Worm (Caenorhabditis elegans) whole organism, mixed stage, embryonic: ENCODE measurements around the gene sdz-24.
A peak's percentile ranks its signal among the peaks of the same experiment; 100 is the strongest.

ENCODE experiments used
- M03D4.4 ChIP-seq: sonication (generic microtip); optimal IDR thresholded peaks from 2 replicates; lab custom pipeline; 2017; ENCODE audit warnings: mild to moderate bottlenecking, missing genetic modification characterization, missing compliant biosample characterization
- bed-3 ChIP-seq: fragments of 200-800 bp; sonication (Bioruptor generic); optimal IDR thresholded peaks from 3 replicates; lab custom pipeline; 2018; ENCODE audit warnings: mild to moderate bottlenecking, missing genetic modification characterization, moderate library complexity, missing compliant biosample characterization
- blmp-1 ChIP-seq: fragments of 150-350 bp; optimal IDR thresholded peaks from 2 replicates; lab custom pipeline; 2014; ENCODE audit warnings: missing biosample characterization, missing genetic modification characterization
- ceh-39 ChIP-seq: fragments of 150-350 bp; optimal IDR thresholded peaks from 2 replicates; lab custom pipeline; 2014; ENCODE audit warnings: missing biosample characterization, missing genetic modification characterization
- ceh-43 ChIP-seq: fragments of 200-800 bp; sonication (Bioruptor generic); optimal IDR thresholded peaks from 2 replicates; lab custom pipeline; 2018; ENCODE audit warnings: mild to moderate bottlenecking, missing genetic modification characterization, moderate library complexity, missing compliant biosample characterization
- ceh-83 ChIP-seq: fragments of 200-800 bp; sonication (Bioruptor generic); optimal IDR thresholded peaks from 2 replicates; lab custom pipeline; 2018; ENCODE audit warnings: mild to moderate bottlenecking, missing genetic modification characterization, missing compliant biosample characterization
- ces-1 ChIP-seq: fragments of 150-350 bp; optimal IDR thresholded peaks from 2 replicates; lab custom pipeline; 2014; ENCODE audit warnings: missing biosample characterization, missing genetic modification reagents, missing genetic modification characterization
- cnd-1 ChIP-seq: fragments of 200-800 bp; sonication (Bioruptor generic); optimal IDR thresholded peaks from 2 replicates; lab custom pipeline; 2018; ENCODE audit warnings: mild to moderate bottlenecking, missing genetic modification characterization, missing compliant biosample characterization
- drap-1 ChIP-seq: fragments of 200-800 bp; sonication (Bioruptor generic); optimal IDR thresholded peaks from 3 replicates; lab custom pipeline; 2018; ENCODE audit warnings: mild to moderate bottlenecking, missing genetic modification characterization, missing compliant biosample characterization
- elt-1 ChIP-seq: sonication (generic microtip); optimal IDR thresholded peaks from 2 replicates; lab custom pipeline; 2017; ENCODE audit warnings: missing genetic modification characterization, mild to moderate bottlenecking, missing compliant biosample characterization, antibody characterized with exemption, moderate library complexity, borderline replicate concordance; ENCODE audit not compliant: insufficient read depth
- flh-1 ChIP-seq: fragments of 200-800 bp; sonication (Bioruptor generic); optimal IDR thresholded peaks from 2 replicates; lab custom pipeline; 2018; ENCODE audit warnings: mild to moderate bottlenecking, missing genetic modification characterization, moderate library complexity, missing compliant biosample characterization
- ham-2 ChIP-seq: fragments of 200-800 bp; sonication (Bioruptor generic); optimal IDR thresholded peaks from 2 replicates; lab custom pipeline; 2018; ENCODE audit warnings: mild to moderate bottlenecking, missing genetic modification characterization, missing compliant biosample characterization
- hlh-1 ChIP-seq: fragments of 150-350 bp; optimal IDR thresholded peaks from 2 replicates; lab custom pipeline; 2014; ENCODE audit warnings: missing biosample characterization, missing genetic modification reagents, missing genetic modification characterization
- lin-13 ChIP-seq: fragments of 150-350 bp; optimal IDR thresholded peaks from 2 replicates; lab custom pipeline; 2014; ENCODE audit warnings: missing biosample characterization, missing genetic modification characterization
- lin-32 ChIP-seq: fragments of 200-800 bp; sonication (Bioruptor generic); optimal IDR thresholded peaks from 2 replicates; lab custom pipeline; 2018; ENCODE audit warnings: mild to moderate bottlenecking, missing genetic modification characterization, missing compliant biosample characterization
- lsy-2 ChIP-seq: fragments of 150-350 bp; optimal IDR thresholded peaks from 2 replicates; lab custom pipeline; 2014; ENCODE audit warnings: missing biosample characterization, missing genetic modification characterization
- mab-5 ChIP-seq: fragments of 150-350 bp; optimal IDR thresholded peaks from 2 replicates; lab custom pipeline; 2014; ENCODE audit warnings: missing biosample characterization, missing genetic modification characterization
- mep-1 ChIP-seq: fragments of 150-350 bp; optimal IDR thresholded peaks from 2 replicates; lab custom pipeline; 2017; ENCODE audit warnings: missing biosample characterization, missing genetic modification reagents, missing genetic modification characterization, inconsistent platforms
- mls-2 ChIP-seq: sonication (generic microtip); optimal IDR thresholded peaks from 2 replicates; lab custom pipeline; 2016; ENCODE audit warnings: mild to moderate bottlenecking, missing genetic modification characterization, moderate library complexity, missing compliant biosample characterization
- nhr-2 ChIP-seq: fragments of 150-350 bp; optimal IDR thresholded peaks from 2 replicates; lab custom pipeline; 2014; ENCODE audit warnings: missing biosample characterization, missing genetic modification characterization
- nhr-237 ChIP-seq: fragments of 150-350 bp; optimal IDR thresholded peaks from 2 replicates; lab custom pipeline; 2014; ENCODE audit warnings: missing biosample characterization, missing genetic modification characterization
- nhr-28 ChIP-seq: fragments of 150-350 bp; optimal IDR thresholded peaks from 2 replicates; lab custom pipeline; 2014; ENCODE audit warnings: missing biosample characterization, missing genetic modification characterization
- nhr-76 ChIP-seq: sonication (generic microtip); optimal IDR thresholded peaks from 2 replicates; lab custom pipeline; 2017; ENCODE audit warnings: missing biosample characterization, missing genetic modification characterization
- pha-4 ChIP-seq: fragments of 150-350 bp; optimal IDR thresholded peaks from 2 replicates; lab custom pipeline; 2018; ENCODE audit warnings: missing biosample characterization, missing genetic modification reagents, missing genetic modification characterization
- sptf-1 ChIP-seq: sonication (generic microtip); optimal IDR thresholded peaks from 2 replicates; lab custom pipeline; 2017; ENCODE audit warnings: mild to moderate bottlenecking, missing genetic modification characterization, moderate library complexity, missing compliant biosample characterization
- tbx-8 ChIP-seq: fragments of 200-800 bp; sonication (Bioruptor generic); optimal IDR thresholded peaks from 2 replicates; lab custom pipeline; 2018; ENCODE audit warnings: mild to moderate bottlenecking, missing genetic modification characterization, moderate library complexity, missing compliant biosample characterization
- unc-120 ChIP-seq: sonication (generic microtip); optimal IDR thresholded peaks from 2 replicates; lab custom pipeline; 2017; ENCODE audit warnings: missing genetic modification characterization, missing compliant biosample characterization; ENCODE audit not compliant: poor library complexity, severe bottlenecking
- unc-39 ChIP-seq: fragments of 150-350 bp; optimal IDR thresholded peaks from 2 replicates; lab custom pipeline; 2014; ENCODE audit warnings: missing biosample characterization, missing genetic modification characterization
- unc-62 ChIP-seq: fragments of 150-350 bp; optimal IDR thresholded peaks from 2 replicates; lab custom pipeline; 2014; ENCODE audit warnings: missing biosample characterization, missing genetic modification reagents, missing genetic modification characterization
- zip-8 ChIP-seq: fragments of 150-350 bp; optimal IDR thresholded peaks from 2 replicates; lab custom pipeline; 2014; ENCODE audit warnings: missing biosample characterization, missing genetic modification characterization
- ztf-11 ChIP-seq: fragments of 150-350 bp; optimal IDR thresholded peaks from 2 replicates; lab custom pipeline; 2014; ENCODE audit warnings: missing biosample characterization, missing genetic modification characterization

sdz-24 gene

DNA sequence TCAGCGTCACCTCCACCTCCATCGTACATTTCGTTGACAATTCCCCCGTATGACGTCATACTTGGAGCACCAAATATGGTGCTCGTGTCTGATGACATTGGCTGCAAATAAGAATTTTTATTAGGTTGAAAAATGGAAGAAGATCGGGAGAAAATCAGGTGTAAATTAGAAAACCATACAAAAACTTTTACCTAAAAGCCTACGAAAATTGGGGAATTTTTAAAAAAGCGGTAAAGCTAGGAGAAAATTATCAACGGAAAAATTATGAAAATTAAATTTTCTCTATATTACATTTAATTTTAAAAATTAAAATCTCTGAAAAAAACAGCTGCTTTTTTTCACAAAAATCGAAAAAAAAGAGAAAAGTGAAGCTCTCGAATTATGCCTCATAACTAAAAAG, 34.0 kb upstream of the sdz-24 start, which contains the start of gene T04B8.5:
T04B8.5 (minus strand) TSS at position 101 of the 400 bp plus-strand sequence.
- TF ChIP-seq unc-62 (no peak), zip-8 (tag; lab: Kevin White, UChicago) (peak; percentile 86)

DNA sequence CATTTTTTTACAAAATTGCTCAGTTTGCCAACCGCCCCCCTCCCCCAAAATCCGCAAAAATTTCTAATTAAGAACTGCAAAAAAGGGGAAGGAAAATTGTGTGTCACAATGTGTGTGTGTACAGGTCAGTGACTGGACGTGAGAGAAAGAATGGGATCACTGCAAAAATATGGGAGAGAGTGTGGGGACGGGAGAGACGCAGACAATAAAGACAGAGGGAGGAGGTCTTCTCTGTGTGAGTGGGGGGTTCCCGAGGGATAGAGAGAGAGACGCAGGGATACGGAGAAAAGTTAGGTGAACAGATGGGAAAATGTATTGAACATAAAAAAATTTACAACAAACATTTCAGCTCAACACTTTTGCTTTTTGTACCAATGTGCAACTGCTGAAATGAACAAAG, 32.5 kb upstream of the sdz-24 start:
- TF ChIP-seq nhr-2 (tag; lab: Kevin White, UChicago): peak; percentile 90
- TF ChIP-seq lin-13 (tag; lab: Kevin White, UChicago): peak; percentile 6
- TF ChIP-seq unc-62: peak; percentile 42
- peak; percentile 13 for TF ChIP-seq ceh-39 (tag; lab: Kevin White, UChicago)
- peak; percentile 53 for TF ChIP-seq mep-1
- TF ChIP-seq tbx-8 (GFP tag; lab: Kevin White, UChicago): no peak

DNA sequence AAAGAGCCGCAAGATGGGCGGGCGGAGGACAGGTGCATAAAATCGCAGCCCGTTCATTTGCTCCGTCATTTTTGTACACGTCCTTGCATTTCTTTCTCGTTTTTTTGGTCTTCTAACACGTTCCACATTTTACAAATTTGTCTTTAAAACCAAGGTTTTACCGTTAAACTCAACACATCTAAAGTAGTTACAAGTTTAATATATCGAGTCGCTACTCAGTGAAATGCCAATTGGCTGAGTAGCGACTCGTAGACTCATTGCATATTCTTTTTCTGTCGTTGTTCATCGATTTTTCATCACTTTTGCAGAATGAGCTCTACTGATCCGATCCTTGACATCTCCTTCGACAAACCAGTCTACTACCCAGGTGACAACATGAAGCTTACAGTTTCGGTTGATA, 31.3 kb upstream of the sdz-24 start, which contains the start of gene arrd-1:
arrd-1 (plus strand) TSS at position 301 of the 400 bp plus-strand sequence.
- TF ChIP-seq mep-1: no peak
- no peak for TF ChIP-seq nhr-76 (tag; lab: Kevin White, UChicago)
- TF ChIP-seq lin-13 (tag; lab: Kevin White, UChicago): no peak
- no peak for TF ChIP-seq nhr-2 (tag; lab: Kevin White, UChicago)
- TF ChIP-seq lsy-2 (tag; lab: Kevin White, UChicago): no peak
- TF ChIP-seq ceh-43: no peak
- no peak for TF ChIP-seq unc-39 (tag; lab: Kevin White, UChicago)
- no peak for TF ChIP-seq ceh-83
- no peak for TF ChIP-seq nhr-28 (tag; lab: Kevin White, UChicago)
- no peak for TF ChIP-seq elt-1 (tag; lab: Kevin White, UChicago)
- TF ChIP-seq zip-8 (tag; lab: Kevin White, UChicago): no peak
- no peak for TF ChIP-seq cnd-1 (tag; lab: Kevin White, UChicago)
- no peak for TF ChIP-seq mls-2 (tag; lab: Kevin White, UChicago)
- no peak for TF ChIP-seq pha-4
- no peak for TF ChIP-seq ces-1 (GFP tag; lab: Kevin White, UChicago)
- no peak for TF ChIP-seq sptf-1 (tag; lab: Kevin White, UChicago)

DNA sequence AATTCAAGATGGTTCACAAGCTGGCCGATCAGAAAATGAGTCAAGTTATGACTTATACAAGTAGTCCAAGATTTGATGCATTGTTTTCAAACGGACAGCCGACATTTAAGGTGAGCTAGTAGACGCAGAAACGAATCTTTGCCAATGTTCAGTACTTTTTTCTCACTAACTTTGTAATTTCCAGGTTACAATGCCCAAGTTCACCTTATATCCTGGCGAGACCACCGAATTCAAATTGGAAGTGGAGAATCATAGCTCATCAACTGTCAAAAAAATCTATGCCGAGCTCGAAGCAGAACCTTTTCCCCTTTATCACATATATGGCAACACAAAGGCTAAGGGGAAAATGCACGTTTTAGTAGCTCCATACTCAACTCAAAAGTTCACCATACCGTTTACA, 30.6 kb upstream of the sdz-24 start:
- TF ChIP-seq unc-62 (no peak), blmp-1 (tag; lab: Kevin White, UChicago) (no peak), ceh-43 (no peak), lin-32 (GFP tag; lab: Kevin White, UChicago) (no peak), bed-3 (GFP tag; lab: Kevin White, UChicago) (no peak), cnd-1 (tag; lab: Kevin White, UChicago) (no peak), sptf-1 (tag; lab: Kevin White, UChicago) (no peak), mep-1 (no peak), nhr-2 (tag; lab: Kevin White, UChicago) (no peak)

DNA sequence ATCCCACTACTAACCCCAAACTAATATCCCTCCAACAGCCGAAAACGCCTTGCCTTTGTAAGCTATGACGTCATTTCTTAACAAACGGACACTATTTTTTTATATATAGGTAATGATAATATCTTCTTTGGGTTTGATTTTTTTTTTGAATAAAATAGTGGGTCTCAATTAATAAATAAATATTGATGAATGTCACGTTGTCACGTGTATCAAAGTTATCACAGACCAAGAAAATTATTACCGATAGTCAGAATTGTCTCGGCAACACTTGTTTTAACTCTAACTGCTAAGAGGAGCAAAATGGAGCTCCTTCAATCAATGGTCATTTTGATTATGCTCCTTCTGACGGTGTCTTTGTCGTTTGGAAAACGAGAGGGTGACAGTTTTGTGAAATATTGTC, 24.5 kb upstream of the sdz-24 start, which contains the start of gene T04B8.1:
T04B8.1 (plus strand) TSS at position 301 of the 400 bp plus-strand sequence.
- TF ChIP-seq ces-1 (GFP tag; lab: Kevin White, UChicago) (no peak), flh-1 (GFP tag; lab: Kevin White, UChicago) (no peak), lin-32 (GFP tag; lab: Kevin White, UChicago) (no peak), tbx-8 (GFP tag; lab: Kevin White, UChicago) (no peak), nhr-237 (tag; lab: Kevin White, UChicago) (no peak), drap-1 (GFP tag; lab: Kevin White, UChicago) (no peak), ceh-83 (no peak), lsy-2 (tag; lab: Kevin White, UChicago) (no peak), zip-8 (tag; lab: Kevin White, UChicago) (no peak), nhr-76 (tag; lab: Kevin White, UChicago) (no peak), M03D4.4 (tag; lab: Kevin White, UChicago) (no peak), sptf-1 (tag; lab: Kevin White, UChicago) (no peak)

DNA sequence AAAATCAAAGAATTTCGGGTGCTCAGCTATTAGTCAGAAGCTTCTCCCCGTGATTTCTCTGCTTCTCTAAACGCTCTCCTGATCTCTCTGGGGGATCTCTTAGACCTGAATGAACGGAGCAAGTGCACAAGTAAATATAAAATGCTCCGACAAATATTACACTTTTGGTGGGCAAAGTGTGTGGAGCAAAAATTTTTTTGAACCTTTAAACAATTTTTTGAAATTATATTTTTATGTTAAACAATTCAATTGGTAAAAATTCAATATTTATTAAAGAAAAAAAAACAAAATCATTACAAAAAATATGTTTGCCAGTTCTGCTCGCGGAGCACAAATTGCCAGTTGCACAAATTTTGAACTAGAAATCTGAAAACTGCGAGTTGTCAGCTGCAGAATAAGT, 19.0 kb upstream of the sdz-24 start, which contains the start of gene K07E8.6:
K07E8.6 (minus strand) TSS at position 101 of the 400 bp plus-strand sequence.
- TF ChIP-seq flh-1 (GFP tag; lab: Kevin White, UChicago): no peak
- TF ChIP-seq mab-5: no peak
- no peak for TF ChIP-seq nhr-28 (tag; lab: Kevin White, UChicago)
- no peak for TF ChIP-seq ham-2
- TF ChIP-seq ztf-11 (tag; lab: Kevin White, UChicago): no peak
- no peak for TF ChIP-seq unc-39 (tag; lab: Kevin White, UChicago)
- TF ChIP-seq unc-62: no peak
- TF ChIP-seq tbx-8 (GFP tag; lab: Kevin White, UChicago): no peak
- TF ChIP-seq ces-1 (GFP tag; lab: Kevin White, UChicago): no peak
- no peak for TF ChIP-seq unc-120
- TF ChIP-seq nhr-2 (tag; lab: Kevin White, UChicago): no peak
- no peak for TF ChIP-seq blmp-1 (tag; lab: Kevin White, UChicago)
- no peak for TF ChIP-seq hlh-1 (tag; lab: Kevin White, UChicago)
- no peak for TF ChIP-seq lin-32 (GFP tag; lab: Kevin White, UChicago)
- TF ChIP-seq drap-1 (GFP tag; lab: Kevin White, UChicago): no peak
- no peak for TF ChIP-seq ceh-43
